Fruit fly (Drosophila melanogaster) whole organism, embryonic: ENCODE results near the gene da.

Experiments
- Adf1 ChIP-seq: fragments of 200-800 bp; sonication (Bioruptor generic); IDR thresholded peaks from 2 replicates; pipeline ENCODE4 v1.3.6; 2022; ENCODE audit warnings: missing biosample characterization, missing genetic modification characterization
- Atf-2 ChIP-seq: fragments of 200-800 bp; sonication (Bioruptor generic); optimal IDR thresholded peaks from 2 replicates; lab custom pipeline; 2016; ENCODE audit warnings: missing biosample characterization, missing genetic modification characterization
- Atf3 ChIP-seq: fragments of 200-800 bp; sonication (Bioruptor generic); optimal IDR thresholded peaks from 3 replicates; lab custom pipeline; 2016; ENCODE audit warnings: missing biosample characterization, missing genetic modification characterization
- CG10267 ChIP-seq: fragments of 200-800 bp; sonication (Bioruptor generic); optimal IDR thresholded peaks from 2 replicates; lab custom pipeline; 2018; ENCODE audit warnings: missing biosample characterization, mild to moderate bottlenecking, missing genetic modification characterization, moderate library complexity
- CG10543 ChIP-seq: fragments of 200-800 bp; sonication (Bioruptor generic); optimal IDR thresholded peaks from 3 replicates; lab custom pipeline; 2017; ENCODE audit warnings: missing biosample characterization, mild to moderate bottlenecking, missing genetic modification characterization, moderate library complexity
- CG11398 ChIP-seq: fragments of 200-800 bp; sonication (Bioruptor generic); optimal IDR thresholded peaks from 2 replicates; lab custom pipeline; 2016; ENCODE audit warnings: missing biosample characterization, missing genetic modification characterization
- CG11723 ChIP-seq: fragments of 200-800 bp; sonication (Bioruptor generic); optimal IDR thresholded peaks from 2 replicates; lab custom pipeline; 2017; ENCODE audit warnings: missing biosample characterization, mild to moderate bottlenecking, missing genetic modification characterization
- CG12219 ChIP-seq: fragments of 200-800 bp; sonication (Bioruptor generic); optimal IDR thresholded peaks from 3 replicates; lab custom pipeline; 2018; ENCODE audit warnings: missing biosample characterization, mild to moderate bottlenecking, missing genetic modification characterization
- CG12299 ChIP-seq: fragments of 200-800 bp; sonication (Bioruptor generic); optimal IDR thresholded peaks from 2 replicates; lab custom pipeline; 2018; ENCODE audit warnings: missing biosample characterization, mild to moderate bottlenecking, missing genetic modification characterization
- CG15269 ChIP-seq: fragments of 200-800 bp; sonication (Bioruptor generic); optimal IDR thresholded peaks from 2 replicates; lab custom pipeline; 2018; ENCODE audit warnings: missing biosample characterization, mild to moderate bottlenecking, missing genetic modification characterization, moderate library complexity
- CG15479 ChIP-seq: fragments of 200-800 bp; sonication (Bioruptor generic); optimal IDR thresholded peaks from 3 replicates; lab custom pipeline; 2019; ENCODE audit warnings: missing biosample characterization, mild to moderate bottlenecking, missing genetic modification characterization, moderate library complexity
- CG3847 ChIP-seq: fragments of 200-800 bp; sonication (Bioruptor generic); IDR thresholded peaks from 2 replicates; pipeline ENCODE4 v1.3.6; 2022; ENCODE audit warnings: missing biosample characterization, missing genetic modification characterization
- CG3995 ChIP-seq: fragments of 200-800 bp; sonication (Bioruptor generic); optimal IDR thresholded peaks from 3 replicates; lab custom pipeline; 2016; ENCODE audit warnings: missing biosample characterization, missing genetic modification characterization
- CG43689 ChIP-seq: fragments of 200-800 bp; sonication (Bioruptor generic); IDR thresholded peaks from 2 replicates; pipeline ENCODE4 v1.3.6; 2022; ENCODE audit warnings: missing biosample characterization, missing genetic modification characterization
- CG7271 ChIP-seq: fragments of 200-800 bp; sonication (Bioruptor generic); optimal IDR thresholded peaks from 2 replicates; lab custom pipeline; 2018; ENCODE audit warnings: missing biosample characterization, mild to moderate bottlenecking, missing genetic modification characterization, moderate library complexity
- CG8290 ChIP-seq, 3 experiments: fragments of 200-800 bp; sonication (Bioruptor generic); optimal IDR thresholded peaks; 2 replicates each; lab custom pipeline; 2016 to 2019; ENCODE audit warnings: missing biosample characterization in 3 of 3, missing genetic modification characterization in 3 of 3, mild to moderate bottlenecking in 2 of 3, moderate library complexity in 1 of 3
- CG9215 ChIP-seq: fragments of 200-800 bp; sonication (Bioruptor generic); IDR thresholded peaks from 2 replicates; pipeline ENCODE4 v1.3.6; 2022; ENCODE audit warnings: missing biosample characterization, missing genetic modification characterization
- CG9797 ChIP-seq: fragments of 200-800 bp; sonication (Bioruptor generic); optimal IDR thresholded peaks from 3 replicates; lab custom pipeline; 2018; ENCODE audit warnings: missing biosample characterization, mild to moderate bottlenecking, missing genetic modification characterization
- Drgx ChIP-seq: fragments of 200-800 bp; sonication (Bioruptor generic); IDR thresholded peaks from 2 replicates; pipeline ENCODE4 v1.3.6; 2022; ENCODE audit warnings: missing biosample characterization, missing genetic modification characterization
- E2f1 ChIP-seq: fragments of 200-800 bp; sonication (Bioruptor generic); IDR thresholded peaks from 2 replicates; pipeline ENCODE4 v1.3.6; 2022; ENCODE audit warnings: missing biosample characterization, missing genetic modification characterization
- Fer3 ChIP-seq: fragments of 200-800 bp; sonication (Bioruptor generic); optimal IDR thresholded peaks from 2 replicates; lab custom pipeline; 2018; ENCODE audit warnings: missing biosample characterization, mild to moderate bottlenecking, missing genetic modification characterization, moderate library complexity
- Gsc ChIP-seq: fragments of 200-800 bp; sonication (Bioruptor generic); IDR thresholded peaks from 2 replicates; pipeline ENCODE4 v1.3.6; 2022; ENCODE audit warnings: missing biosample characterization, missing genetic modification characterization
- Hand ChIP-seq: fragments of 200-800 bp; sonication (Bioruptor generic); optimal IDR thresholded peaks from 2 replicates; lab custom pipeline; 2017; ENCODE audit warnings: mild to moderate bottlenecking, missing biosample characterization, missing genetic modification reagents, missing genetic modification characterization
- Hmr ChIP-seq: fragments of 200-800 bp; sonication (Bioruptor generic); optimal IDR thresholded peaks from 3 replicates; lab custom pipeline; 2017; ENCODE audit warnings: mild to moderate bottlenecking, missing biosample characterization, missing genetic modification reagents, missing genetic modification characterization
- Myb ChIP-seq: fragments of 200-800 bp; sonication (Bioruptor generic); optimal IDR thresholded peaks from 2 replicates; lab custom pipeline; 2016; ENCODE audit warnings: missing biosample characterization, missing genetic modification characterization
- Nf-YC ChIP-seq: fragments of 200-800 bp; optimal IDR thresholded peaks from 3 replicates; lab custom pipeline; 2019; ENCODE audit warnings: missing biosample characterization, mild to moderate bottlenecking, missing genetic modification characterization, moderate library complexity
- Sin3A ChIP-seq: fragments of >200 bp; optimal IDR thresholded peaks from 2 replicates; lab custom pipeline; 2018
- caup ChIP-seq: fragments of 200-800 bp; sonication (Bioruptor generic); optimal IDR thresholded peaks from 3 replicates; lab custom pipeline; 2017; ENCODE audit warnings: missing biosample characterization, mild to moderate bottlenecking, missing genetic modification characterization, moderate library complexity; ENCODE audit not compliant: severe bottlenecking
- chinmo ChIP-seq: fragments of 200-800 bp; sonication (Bioruptor generic); IDR thresholded peaks from 4 replicates; pipeline ENCODE4 v1.3.6; 2022; ENCODE audit warnings: missing biosample characterization, missing genetic modification characterization; ENCODE audit not compliant: partially characterized antibody
- da ChIP-seq: fragments of 200-800 bp; sonication (Bioruptor generic); optimal IDR thresholded peaks from 2 replicates; lab custom pipeline; 2016; ENCODE audit warnings: missing biosample characterization, missing genetic modification characterization
- danr ChIP-seq: fragments of 200-800 bp; sonication (Bioruptor generic); IDR thresholded peaks from 2 replicates; pipeline ENCODE4 v1.3.6; 2022; ENCODE audit warnings: missing biosample characterization, missing genetic modification characterization
- dm ChIP-seq: fragments of 200-800 bp; sonication (Bioruptor generic); optimal IDR thresholded peaks from 3 replicates; lab custom pipeline; 2016; ENCODE audit warnings: missing biosample characterization, missing genetic modification characterization
- dmrt99B ChIP-seq: fragments of 200-800 bp; sonication (Bioruptor generic); optimal IDR thresholded peaks from 2 replicates; lab custom pipeline; 2018; ENCODE audit warnings: missing biosample characterization, mild to moderate bottlenecking, missing genetic modification characterization, moderate library complexity
- fd102C ChIP-seq: fragments of 200-800 bp; sonication (Bioruptor generic); optimal IDR thresholded peaks from 2 replicates; lab custom pipeline; 2018; ENCODE audit warnings: missing biosample characterization, mild to moderate bottlenecking, missing genetic modification characterization, moderate library complexity
- ftz-f1 ChIP-seq: fragments of 200-800 bp; sonication (Bioruptor generic); optimal IDR thresholded peaks from 2 replicates; lab custom pipeline; 2016; ENCODE audit warnings: missing biosample characterization, missing genetic modification characterization
- gce ChIP-seq: fragments of 200-800 bp; sonication (Bioruptor generic); IDR thresholded peaks from 3 replicates; pipeline ENCODE4 v1.3.6; 2022; ENCODE audit warnings: missing biosample characterization, missing genetic modification characterization
- gt ChIP-seq: fragments of 200-800 bp; sonication (Bioruptor generic); IDR thresholded peaks from 2 replicates; pipeline ENCODE4 v1.3.6; 2022; ENCODE audit warnings: missing biosample characterization, missing genetic modification characterization
- hbn ChIP-seq: fragments of 200-800 bp; sonication (Bioruptor generic); IDR thresholded peaks from 2 replicates; pipeline ENCODE4 v1.3.6; 2022; ENCODE audit warnings: missing biosample characterization, missing genetic modification characterization; ENCODE audit not compliant: partially characterized antibody
- p53 ChIP-seq: fragments of 200-800 bp; sonication (Bioruptor generic); optimal IDR thresholded peaks from 2 replicates; lab custom pipeline; 2016; ENCODE audit warnings: missing biosample characterization, missing genetic modification characterization
- peb ChIP-seq: fragments of 200-800 bp; sonication (Bioruptor generic); IDR thresholded peaks from 2 replicates; pipeline ENCODE4 v1.3.6; 2022; ENCODE audit warnings: missing biosample characterization, missing genetic modification characterization
- pfk ChIP-seq: fragments of 200-800 bp; sonication (Bioruptor generic); optimal IDR thresholded peaks from 2 replicates; lab custom pipeline; 2018; ENCODE audit warnings: missing biosample characterization, mild to moderate bottlenecking, missing genetic modification characterization, moderate library complexity
- pho ChIP-seq: fragments of 200-800 bp; sonication (Bioruptor generic); optimal IDR thresholded peaks from 2 replicates; lab custom pipeline; 2016; ENCODE audit warnings: missing biosample characterization, missing genetic modification characterization
- pros ChIP-seq: fragments of 200-800 bp; sonication (Bioruptor generic); optimal IDR thresholded peaks from 3 replicates; lab custom pipeline; 2019; ENCODE audit warnings: missing biosample characterization, mild to moderate bottlenecking, missing genetic modification characterization, moderate library complexity
- repo ChIP-seq: fragments of 200-800 bp; sonication (Bioruptor generic); optimal IDR thresholded peaks from 2 replicates; lab custom pipeline; 2016; ENCODE audit warnings: missing biosample characterization, missing genetic modification characterization
- sens ChIP-seq: fragments of 200-800 bp; sonication (Bioruptor generic); peaks from one replicate; lab custom pipeline; 2016; ENCODE audit warnings: missing biosample characterization, missing genetic modification characterization
- shn ChIP-seq: fragments of 200-800 bp; sonication (Bioruptor generic); optimal IDR thresholded peaks from 3 replicates; lab custom pipeline; 2016; ENCODE audit warnings: missing biosample characterization, missing genetic modification characterization
- tap ChIP-seq: fragments of 200-800 bp; optimal IDR thresholded peaks from 3 replicates; lab custom pipeline; 2019; ENCODE audit warnings: missing biosample characterization, mild to moderate bottlenecking, missing genetic modification characterization, moderate library complexity
- tna ChIP-seq: fragments of 200-800 bp; sonication (Bioruptor generic); IDR thresholded peaks from 2 replicates; pipeline ENCODE4 v1.3.6; 2022; ENCODE audit warnings: missing biosample characterization, missing genetic modification characterization; ENCODE audit not compliant: partially characterized antibody

Gene da

dm6 chr2L:10439174-10439573 is 51.3 kb downstream of the da start, which contains the start of gene Nse4 (continued):
- no peak for TF ChIP-seq CG3995
- peak; percentile 70 for TF ChIP-seq pfk (GFP tag; lab: Kevin White, UChicago)
- TF ChIP-seq Atf-2: no peak
- no peak for TF ChIP-seq Drgx (GFP tag; lab: Robert Waterston, UW)

DNA sequence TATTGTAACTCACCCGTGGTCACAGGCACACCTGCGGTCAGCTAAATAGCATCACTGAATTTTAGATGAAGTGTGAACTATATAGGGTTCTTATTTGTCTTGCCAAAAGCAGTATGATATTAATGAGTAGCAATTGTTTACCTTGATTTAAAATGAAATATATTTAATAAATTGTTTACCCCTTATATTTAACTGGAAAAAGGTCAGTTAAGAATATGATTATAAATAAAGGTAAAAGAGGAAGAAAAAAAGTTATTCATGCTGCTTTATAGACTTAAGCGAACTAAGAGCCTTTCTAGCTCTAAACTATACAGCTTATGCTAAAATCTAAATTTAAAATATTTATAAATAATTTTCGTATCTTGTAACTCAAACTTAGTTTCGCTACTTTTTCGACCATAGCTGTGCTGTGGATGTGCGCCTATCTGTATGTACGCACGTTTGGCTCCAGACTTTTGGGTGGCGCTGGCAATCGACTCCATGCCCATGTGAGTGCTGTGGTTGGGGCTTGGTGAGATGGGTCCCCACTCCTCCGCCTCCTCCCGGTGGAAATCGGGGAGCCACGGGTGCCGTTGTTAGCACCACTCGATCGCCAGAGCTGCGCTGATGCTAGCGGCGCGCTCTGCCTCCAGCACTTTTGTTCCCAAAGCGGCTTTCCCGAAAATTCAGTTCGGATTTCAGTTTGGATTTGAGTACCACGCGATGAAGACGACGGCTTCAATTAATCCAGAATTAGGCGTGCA is 54.3 kb downstream of the da start, which contains the start of gene loh:
loh (plus strand) TSS at position 487 of the 743 bp plus-strand sequence.
- TF ChIP-seq da: no peak
- TF ChIP-seq CG10543: peak; percentile 64
- TF ChIP-seq pros: no peak
- no peak for TF ChIP-seq gce (GFP tag; lab: Robert Waterston, UW)
- TF ChIP-seq CG43689 (GFP tag; lab: Robert Waterston, UW): no peak
- TF ChIP-seq Atf3 (GFP tag; lab: Kevin White, UChicago): no peak
- peak; percentile 6 for TF ChIP-seq CG12219 (GFP tag; lab: Kevin White, UChicago)
- TF ChIP-seq tap: no peak
- no peak for TF ChIP-seq shn (GFP tag; lab: Kevin White, UChicago)
- no peak for TF ChIP-seq fd102C
- TF ChIP-seq danr (GFP tag; lab: Robert Waterston, UW): peak; percentile 36; the same call in 1 of the 2 replicates
- no peak for TF ChIP-seq caup (GFP tag; lab: Kevin White, UChicago)
- TF ChIP-seq dmrt99B (tag; lab: Kevin White, UChicago): peak; percentile 64
- no peak for TF ChIP-seq pho (GFP tag; lab: Kevin White, UChicago)
- no peak for TF ChIP-seq CG9215 (GFP tag; lab: Robert Waterston, UW)
- TF ChIP-seq Adf1: no peak
- TF ChIP-seq Fer3 (tag; lab: Kevin White, UChicago): no peak
- 0 out of 2 replicates have a peak, but pooled peaks have one; percentile 23 for TF ChIP-seq peb
- no peak for TF ChIP-seq Gsc (GFP tag; lab: Robert Waterston, UW)
- no peak for TF ChIP-seq gt (GFP tag; lab: Robert Waterston, UW)
- peak; percentile 17; the same call in 1 of the 2 replicates for TF ChIP-seq E2f1
- TF ChIP-seq dm (GFP tag; lab: Kevin White, UChicago): no peak
- TF ChIP-seq sens (GFP tag; lab: Kevin White, UChicago): peak; percentile 75
- TF ChIP-seq repo (GFP tag; lab: Kevin White, UChicago): no peak
- no peak for TF ChIP-seq tna (GFP tag; lab: Robert Waterston, UW)
- TF ChIP-seq CG7271 (tag; lab: Kevin White, UChicago): no peak
- TF ChIP-seq CG15269 (tag; lab: Kevin White, UChicago): peak; percentile 43
- no peak for TF ChIP-seq Myb (GFP tag; lab: Kevin White, UChicago)
- TF ChIP-seq CG11723: peak; percentile 53
- peak; percentile 64 for TF ChIP-seq CG10267 (tag; lab: Kevin White, UChicago)
- TF ChIP-seq chinmo (GFP tag; lab: Robert Waterston, UW): 0 out of 4 replicates have a peak, but pooled peaks have one; percentile 19
- TF ChIP-seq Nf-YC (tag; lab: Kevin White, UChicago): peak; percentile 52
- no peak for TF ChIP-seq ftz-f1 (GFP tag; lab: Kevin White, UChicago)
- TF ChIP-seq CG12299 (tag; lab: Kevin White, UChicago): peak; percentile 42
- no peak for TF ChIP-seq Hand
- no peak for TF ChIP-seq CG9797 (GFP tag; lab: Kevin White, UChicago)
- TF ChIP-seq Hmr (GFP tag; lab: Kevin White, UChicago): no peak
- no peak for TF ChIP-seq p53
- TF ChIP-seq CG8290 (GFP tag; optimal IDR thresholded peaks at IDR 0.05; lab: Kevin White, UChicago): no peak
- no peak for TF ChIP-seq CG8290 (tag; optimal IDR thresholded peaks at IDR 0.05; lab: Kevin White, UChicago)
- TF ChIP-seq hbn: no peak
- TF ChIP-seq Sin3A (lab: Kevin White, UChicago): no peak
- TF ChIP-seq CG3847 (GFP tag; lab: Robert Waterston, UW): no peak
- no peak for TF ChIP-seq CG11398 (GFP tag; lab: Kevin White, UChicago)
- no peak for TF ChIP-seq CG15479 (GFP tag; lab: Kevin White, UChicago)
